Fruit fly (Drosophila melanogaster) whole organism, wandering third instar larva: ENCODE measurements around the gene Tsp3A.

Experiments used
- Abd-B ChIP-seq: fragments of >200 bp; optimal IDR thresholded peaks from 2 replicates; lab custom pipeline; 2017; ENCODE audit warnings: missing biosample characterization, missing genetic modification characterization
- Dfd ChIP-seq: fragments of >200 bp; optimal IDR thresholded peaks from 2 replicates; lab custom pipeline; 2017; ENCODE audit warnings: missing biosample characterization, missing genetic modification characterization
- Hnf4 ChIP-seq: fragments of 200-800 bp; sonication (Bioruptor generic); optimal IDR thresholded peaks from 2 replicates; lab custom pipeline; 2016; ENCODE audit warnings: missing biosample characterization, mild to moderate bottlenecking, missing genetic modification characterization
- Myc ChIP-seq: fragments of >200 bp; optimal IDR thresholded peaks from 2 replicates; lab custom pipeline; 2017
- N ChIP-seq: fragments of >200 bp; optimal IDR thresholded peaks from 2 replicates; lab custom pipeline; 2018; ENCODE audit warnings: missing biosample characterization, missing external identifiers, missing genetic modification characterization
- Rel ChIP-seq, 2 experiments: fragments of 200-800 bp; sonication (Bioruptor generic) in 1 of 2; optimal IDR thresholded peaks; 2 replicates in 1 of 2; 3 replicates in 1 of 2; lab custom pipeline; 2016 to 2019; ENCODE audit warnings: mild to moderate bottlenecking in 2 of 2, missing biosample characterization in 2 of 2, missing genetic modification characterization in 2 of 2, moderate library complexity in 1 of 2
- dmrt93B ChIP-seq: fragments of 200-800 bp; sonication (Bioruptor generic); optimal IDR thresholded peaks from 2 replicates; lab custom pipeline; 2018; ENCODE audit warnings: missing biosample characterization, mild to moderate bottlenecking, missing genetic modification characterization
- h ChIP-seq: fragments of 200-800 bp; sonication (Bioruptor generic); optimal IDR thresholded peaks from 3 replicates; lab custom pipeline; 2016; ENCODE audit warnings: missing biosample characterization, mild to moderate bottlenecking, missing genetic modification characterization
- pan ChIP-seq: fragments of >200 bp; optimal IDR thresholded peaks from 2 replicates; lab custom pipeline; 2017
- psq ChIP-seq: fragments of 200-800 bp; sonication (Bioruptor generic); optimal IDR thresholded peaks from 3 replicates; lab custom pipeline; 2017; ENCODE audit warnings: missing biosample characterization, mild to moderate bottlenecking, missing genetic modification characterization, moderate library complexity
- usp ChIP-seq: fragments of >200 bp; optimal IDR thresholded peaks from 2 replicates; lab custom pipeline; 2017; ENCODE audit warnings: missing biosample characterization, missing genetic modification characterization

dm6 chrX:2591315-2591999 lies 28.1 kb downstream of the Tsp3A start:
- no peak for TF ChIP-seq Abd-B (GFP tag; lab: Kevin White, UChicago)
- peak; percentile 34 for TF ChIP-seq dmrt93B (GFP tag; lab: Kevin White, UChicago)
- no peak for TF ChIP-seq pan
- TF ChIP-seq psq (GFP tag; lab: Kevin White, UChicago), result peak; percentile 29
- TF ChIP-seq Rel (GFP tag; optimal IDR thresholded peaks at IDR 0.05; lab: Kevin White, UChicago), result no peak
- TF ChIP-seq Rel (tag; optimal IDR thresholded peaks at IDR 0.05; lab: Kevin White, UChicago), result peak; percentile 75
- TF ChIP-seq Hnf4 (GFP tag; lab: Kevin White, UChicago), result no peak
- no peak for TF ChIP-seq Myc (lab: Kevin White, UChicago)
- no peak for TF ChIP-seq usp (GFP tag; lab: Kevin White, UChicago)
- TF ChIP-seq Dfd (GFP tag; lab: Kevin White, UChicago), result no peak
- no peak for TF ChIP-seq N
- peak; percentile 46 for TF ChIP-seq h (GFP tag; lab: Kevin White, UChicago)
